Worm (Caenorhabditis elegans): ENCODE results near the gene F32D8.5.

Gene F32D8.5

ce11 chrV:10858340-10858739 lies 36.3 kb upstream of the F32D8.5 start:
- TF ChIP-seq mls-2 (tag; optimal IDR thresholded peaks at IDR 0.05) (peak; percentile 48), hlh-1 (tag; optimal IDR thresholded peaks at IDR 0.05) (peak; percentile 59), unc-62 (GFP tag; optimal IDR thresholded peaks at IDR 0.05) (peak; percentile 27), nhr-12 (tag; optimal IDR thresholded peaks at IDR 0.05) (no peak), unc-120 (tag; optimal IDR thresholded peaks at IDR 0.05; ENCODE audit: poor library complexity, severe bottlenecking) (peak; percentile 96), drap-1 (GFP tag; optimal IDR thresholded peaks at IDR 0.05) (peak; percentile 24), mep-1 (tag; optimal IDR thresholded peaks at IDR 0.05) (no peak), M03D4.4 (tag; optimal IDR thresholded peaks at IDR 0.05) (peak; percentile 44), ztf-11 (tag; optimal IDR thresholded peaks at IDR 0.05) (no peak), sptf-1 (tag; optimal IDR thresholded peaks at IDR 0.05) (peak; percentile 3), ces-1 (GFP tag; optimal IDR thresholded peaks at IDR 0.05) (peak; percentile 3)

ce11 chrV:10859048-10859637 lies 35.5 kb upstream of the F32D8.5 start:
- no peak for TF ChIP-seq sem-2 (GFP tag; optimal IDR thresholded peaks at IDR 0.05)

- TF ChIP-seq snpc-4 (tag; optimal IDR thresholded peaks at IDR 0.05) (no peak), ces-1 (GFP tag; optimal IDR thresholded peaks at IDR 0.05) (no peak), lin-13 (tag; optimal IDR thresholded peaks at IDR 0.05) (no peak), cnd-1 (tag; optimal IDR thresholded peaks at IDR 0.05) (no peak), drap-1 (GFP tag; optimal IDR thresholded peaks at IDR 0.05) (no peak), sem-2 (GFP tag; optimal IDR thresholded peaks at IDR 0.05) (no peak), ceh-83 (GFP tag; optimal IDR thresholded peaks at IDR 0.05) (no peak), hlh-1 (tag; optimal IDR thresholded peaks at IDR 0.05) (no peak), elt-1 (tag; optimal IDR thresholded peaks at IDR 0.05; ENCODE audit: borderline replicate concordance, insufficient read depth) (no peak), zip-8 (tag; optimal IDR thresholded peaks at IDR 0.05) (no peak), ztf-11 (tag; optimal IDR thresholded peaks at IDR 0.05) (no peak), tbx-8 (GFP tag; optimal IDR thresholded peaks at IDR 0.05) (no peak), mep-1 (tag; optimal IDR thresholded peaks at IDR 0.05) (no peak), pha-4 (tag; optimal IDR thresholded peaks at IDR 0.05) (no peak)
These were observed 34.8 kb upstream of the F32D8.5 start for ce11 chrV:10859775-10860174.

ce11 chrV:10860526-10861037 lies 34.0 kb upstream of the F32D8.5 start:
- TF ChIP-seq unc-62 (GFP tag; optimal IDR thresholded peaks at IDR 0.05) = peak; percentile 55
- no peak for TF ChIP-seq nhr-237 (tag; optimal IDR thresholded peaks at IDR 0.05)
- TF ChIP-seq unc-39 (tag; optimal IDR thresholded peaks at IDR 0.05) = no peak

ce11 chrV:10861611-10862262 lies 32.9 kb upstream of the F32D8.5 start:
- TF ChIP-seq drap-1 (GFP tag; optimal IDR thresholded peaks at IDR 0.05) (no peak), elt-1 (tag; optimal IDR thresholded peaks at IDR 0.05; ENCODE audit: borderline replicate concordance, insufficient read depth) (no peak), ztf-11 (tag; optimal IDR thresholded peaks at IDR 0.05) (no peak), ceh-43 (GFP tag; optimal IDR thresholded peaks at IDR 0.05) (no peak)

- TF ChIP-seq nhr-76 (tag; optimal IDR thresholded peaks at IDR 0.05) (no peak), bed-3 (GFP tag; optimal IDR thresholded peaks at IDR 0.05) (no peak), tbx-8 (GFP tag; optimal IDR thresholded peaks at IDR 0.05) (no peak), zip-8 (tag; optimal IDR thresholded peaks at IDR 0.05) (peak; percentile 91), mls-2 (tag; optimal IDR thresholded peaks at IDR 0.05) (no peak), sem-2 (GFP tag; optimal IDR thresholded peaks at IDR 0.05) (no peak)
These were observed 32.0 kb upstream of the F32D8.5 start for ce11 chrV:10862457-10863097.

ce11 chrV:10865599-10865998 lies 29.0 kb upstream of the F32D8.5 start, which contains the start of gene saeg-1:
TSS of gene saeg-1 (minus strand) at chrV:10865699.
- no peak for TF ChIP-seq elt-1 (tag; optimal IDR thresholded peaks at IDR 0.05; ENCODE audit: borderline replicate concordance, insufficient read depth)

Measured in whole organism, mixed stage, embryonic.